Fruit fly (Drosophila melanogaster) whole organism, embryonic: Measurements from ENCODE around the gene CG43131.
A peak's percentile ranks its signal among the peaks of the same experiment; 100 is the strongest.

Experiments used
- ATbp ChIP-seq: fragments of 200-800 bp; sonication (Bioruptor generic); optimal IDR thresholded peaks from 2 replicates; lab custom pipeline; 2017; ENCODE audit warnings: missing biosample characterization, mild to moderate bottlenecking, missing genetic modification characterization, missing genetic modification reagents
- B-H1 ChIP-seq: fragments of 200-800 bp; sonication (Bioruptor generic); IDR thresholded peaks from 3 replicates; pipeline ENCODE4 v1.3.6; 2022; ENCODE audit warnings: missing biosample characterization, missing genetic modification characterization
- CG10565 ChIP-seq: fragments of 200-800 bp; sonication (Bioruptor generic); optimal IDR thresholded peaks from 3 replicates; lab custom pipeline; 2016; ENCODE audit warnings: missing biosample characterization, mild to moderate bottlenecking, missing genetic modification characterization
- CG11085 ChIP-seq: fragments of 200-800 bp; sonication (Bioruptor generic); IDR thresholded peaks from 2 replicates; pipeline ENCODE4 v1.3.6; 2022; ENCODE audit warnings: missing biosample characterization, missing genetic modification characterization
- CG11398 ChIP-seq: fragments of 200-800 bp; sonication (Bioruptor generic); optimal IDR thresholded peaks from 2 replicates; lab custom pipeline; 2016; ENCODE audit warnings: missing biosample characterization, missing genetic modification characterization
- CG11456 ChIP-seq: fragments of 200-800 bp; sonication (Bioruptor generic); IDR thresholded peaks from 3 replicates; pipeline ENCODE4 v1.3.6; 2022; ENCODE audit warnings: missing biosample characterization, missing genetic modification characterization
- CG11696 ChIP-seq: fragments of 200-800 bp; sonication (Bioruptor generic); IDR thresholded peaks from 2 replicates; pipeline ENCODE4 v1.3.6; 2022; ENCODE audit warnings: missing biosample characterization, missing genetic modification characterization
- CG12744 ChIP-seq: fragments of 200-800 bp; sonication (Bioruptor generic); optimal IDR thresholded peaks from 2 replicates; lab custom pipeline; 2016; ENCODE audit warnings: missing biosample characterization, missing genetic modification characterization
- CG14860 ChIP-seq: fragments of 200-800 bp; sonication (Bioruptor generic); IDR thresholded peaks from 3 replicates; pipeline ENCODE4 v1.3.6; 2022; ENCODE audit warnings: missing biosample characterization, missing genetic modification characterization; ENCODE audit not compliant: partially characterized antibody
- CG14965 ChIP-seq: fragments of 200-800 bp; sonication (Bioruptor generic); optimal IDR thresholded peaks from 2 replicates; lab custom pipeline; 2016; ENCODE audit warnings: missing biosample characterization, missing genetic modification characterization, borderline replicate concordance
- CG1529 ChIP-seq: fragments of 200-800 bp; sonication (Bioruptor generic); optimal IDR thresholded peaks from 3 replicates; lab custom pipeline; 2018; ENCODE audit warnings: missing biosample characterization, missing genetic modification characterization
- CG1602 ChIP-seq: fragments of 200-800 bp; sonication (Bioruptor generic); optimal IDR thresholded peaks from 3 replicates; lab custom pipeline; 2016; ENCODE audit warnings: missing biosample characterization, missing genetic modification characterization
- CG16779 ChIP-seq: fragments of 200-800 bp; sonication (Bioruptor generic); IDR thresholded peaks from 2 replicates; pipeline ENCODE4 v1.3.6; 2022; ENCODE audit warnings: missing biosample characterization, missing genetic modification characterization
- CG2116 ChIP-seq: fragments of 200-800 bp; sonication (Bioruptor generic); optimal IDR thresholded peaks from 3 replicates; lab custom pipeline; 2018; ENCODE audit warnings: missing biosample characterization, mild to moderate bottlenecking, missing genetic modification characterization
- CG31365 ChIP-seq: fragments of 200-800 bp; sonication (Bioruptor generic); optimal IDR thresholded peaks from 2 replicates; lab custom pipeline; 2018; ENCODE audit warnings: missing biosample characterization, mild to moderate bottlenecking, missing genetic modification characterization
- CG34376 ChIP-seq: fragments of 200-800 bp; sonication (Bioruptor generic); optimal IDR thresholded peaks from 2 replicates; lab custom pipeline; 2018; ENCODE audit warnings: missing biosample characterization, mild to moderate bottlenecking, missing genetic modification characterization
- CG7357 ChIP-seq: fragments of 200-800 bp; sonication (Bioruptor generic); IDR thresholded peaks from 3 replicates; pipeline ENCODE4 v1.3.6; 2022; ENCODE audit warnings: missing biosample characterization, missing genetic modification characterization
- CG7786 ChIP-seq: fragments of 200-800 bp; sonication (Bioruptor generic); optimal IDR thresholded peaks from 2 replicates; lab custom pipeline; 2016; ENCODE audit warnings: missing biosample characterization, missing genetic modification characterization
- CG8765 ChIP-seq: fragments of 200-800 bp; sonication (Bioruptor generic); IDR thresholded peaks from 2 replicates; pipeline ENCODE4 v1.3.6; 2022; ENCODE audit warnings: missing biosample characterization, missing genetic modification characterization
- CG8924 ChIP-seq: fragments of 200-800 bp; optimal IDR thresholded peaks from 3 replicates; lab custom pipeline; 2019; ENCODE audit warnings: missing biosample characterization, mild to moderate bottlenecking, missing genetic modification characterization, moderate library complexity
- Deaf1 ChIP-seq: fragments of 200-800 bp; optimal IDR thresholded peaks from 3 replicates; lab custom pipeline; 2019; ENCODE audit warnings: missing biosample characterization, mild to moderate bottlenecking, missing genetic modification characterization, moderate library complexity
- Dll ChIP-seq: fragments of 200-800 bp; sonication (Bioruptor generic); IDR thresholded peaks from 4 replicates; pipeline ENCODE4 v1.3.6; 2022; ENCODE audit warnings: missing biosample characterization, missing genetic modification characterization; ENCODE audit not compliant: partially characterized antibody
- Dp ChIP-seq: fragments of 200-800 bp; sonication (Bioruptor generic); optimal IDR thresholded peaks from 2 replicates; lab custom pipeline; 2018; ENCODE audit warnings: missing biosample characterization, mild to moderate bottlenecking, missing genetic modification characterization, moderate library complexity
- Dref ChIP-seq: fragments of 200-800 bp; sonication (Bioruptor generic); IDR thresholded peaks from 2 replicates; pipeline ENCODE4 v1.3.6; 2022; ENCODE audit warnings: missing biosample characterization, missing genetic modification characterization
- Gsc ChIP-seq: fragments of 200-800 bp; sonication (Bioruptor generic); IDR thresholded peaks from 2 replicates; pipeline ENCODE4 v1.3.6; 2022; ENCODE audit warnings: missing biosample characterization, missing genetic modification characterization
- HLH54F ChIP-seq: fragments of 200-800 bp; sonication (Bioruptor generic); optimal IDR thresholded peaks from 3 replicates; lab custom pipeline; 2016; ENCODE audit warnings: missing biosample characterization, missing genetic modification characterization
- Lhr ChIP-seq: fragments of 200-800 bp; sonication (Bioruptor generic); optimal IDR thresholded peaks from 3 replicates; lab custom pipeline; 2017; ENCODE audit warnings: mild to moderate bottlenecking, missing biosample characterization, missing genetic modification reagents, missing genetic modification characterization
- Mad ChIP-seq: fragments of 200-800 bp; sonication (Bioruptor generic); optimal IDR thresholded peaks from 2 replicates; lab custom pipeline; 2016; ENCODE audit warnings: missing biosample characterization, missing genetic modification characterization
- Meics ChIP-seq: fragments of 200-800 bp; sonication (Bioruptor generic); optimal IDR thresholded peaks from 2 replicates; lab custom pipeline; 2017; ENCODE audit warnings: missing biosample characterization, mild to moderate bottlenecking, missing genetic modification characterization
- Neu2 ChIP-seq: fragments of 200-800 bp; sonication (Bioruptor generic); optimal IDR thresholded peaks from 3 replicates; lab custom pipeline; 2016; ENCODE audit warnings: missing biosample characterization, missing genetic modification characterization, borderline replicate concordance
- Oaz ChIP-seq: fragments of 200-800 bp; sonication (Bioruptor generic); IDR thresholded peaks from 2 replicates; pipeline ENCODE4 v1.3.6; 2022; ENCODE audit warnings: missing biosample characterization, missing genetic modification characterization
- Opbp ChIP-seq: fragments of 200-800 bp; sonication (Bioruptor generic); IDR thresholded peaks from 3 replicates; pipeline ENCODE4 v1.3.6; 2022; ENCODE audit warnings: missing biosample characterization, missing genetic modification characterization; ENCODE audit not compliant: partially characterized antibody
- ab ChIP-seq: fragments of 200-800 bp; sonication (Bioruptor generic); optimal IDR thresholded peaks from 2 replicates; lab custom pipeline; 2016; ENCODE audit warnings: missing biosample characterization, missing genetic modification characterization
- al ChIP-seq: fragments of 200-800 bp; sonication (Bioruptor generic); IDR thresholded peaks from 2 replicates; pipeline ENCODE4 v1.3.6; 2022; ENCODE audit warnings: missing biosample characterization, missing genetic modification characterization
- bab2 ChIP-seq: fragments of 200-800 bp; sonication (Bioruptor generic); optimal IDR thresholded peaks from 2 replicates; lab custom pipeline; 2016; ENCODE audit warnings: missing biosample characterization, missing genetic modification characterization
- chn ChIP-seq: fragments of 200-800 bp; sonication (Bioruptor generic); optimal IDR thresholded peaks from 2 replicates; lab custom pipeline; 2016; ENCODE audit warnings: missing biosample characterization, missing genetic modification characterization
- dimm ChIP-seq: fragments of 200-800 bp; sonication (Bioruptor generic); IDR thresholded peaks from 2 replicates; pipeline ENCODE4 v1.3.6; 2022; ENCODE audit warnings: missing biosample characterization, missing genetic modification characterization
- fd3F ChIP-seq: fragments of 200-800 bp; sonication (Bioruptor generic); optimal IDR thresholded peaks from 2 replicates; lab custom pipeline; 2018; ENCODE audit warnings: missing biosample characterization, mild to moderate bottlenecking, missing genetic modification characterization, moderate library complexity
- gsb-n ChIP-seq: fragments of 200-800 bp; sonication (Bioruptor generic); optimal IDR thresholded peaks from 3 replicates; lab custom pipeline; 2018; ENCODE audit warnings: missing biosample characterization, mild to moderate bottlenecking, missing genetic modification characterization
- jumu ChIP-seq: fragments of 200-800 bp; sonication (Bioruptor generic); optimal IDR thresholded peaks from 3 replicates; lab custom pipeline; 2016; ENCODE audit warnings: missing biosample characterization, missing genetic modification characterization
- lmd ChIP-seq: fragments of 200-800 bp; sonication (Bioruptor generic); IDR thresholded peaks from 2 replicates; pipeline ENCODE4 v1.3.6; 2022; ENCODE audit warnings: missing biosample characterization, missing genetic modification characterization
- lola ChIP-seq, 3 experiments: fragments of >200 bp in 2 of 3; fragments of 200-800 bp in 1 of 3; sonication (Bioruptor generic) in 1 of 3; optimal IDR thresholded peaks; 2 replicates each; lab custom pipeline; 2017 to 2019; ENCODE audit warnings: missing biosample characterization in 3 of 3, missing genetic modification characterization in 3 of 3, mild to moderate bottlenecking in 1 of 3, moderate library complexity in 1 of 3
- mam ChIP-seq: fragments of 200-800 bp; sonication (Bioruptor generic); optimal IDR thresholded peaks from 3 replicates; lab custom pipeline; 2016; ENCODE audit warnings: missing biosample characterization, missing genetic modification characterization
- nmo ChIP-seq: fragments of 200-800 bp; sonication (Bioruptor generic); optimal IDR thresholded peaks from 2 replicates; lab custom pipeline; 2018; ENCODE audit warnings: missing biosample characterization, mild to moderate bottlenecking, missing genetic modification characterization, moderate library complexity
- odd ChIP-seq: fragments of 200-800 bp; sonication (Bioruptor generic); optimal IDR thresholded peaks from 2 replicates; lab custom pipeline; 2017; ENCODE audit warnings: missing biosample characterization, mild to moderate bottlenecking, missing genetic modification characterization
- sna ChIP-seq: fragments of 200-800 bp; sonication (Bioruptor generic); IDR thresholded peaks from 2 replicates; pipeline ENCODE4 v1.3.6; 2022; ENCODE audit warnings: missing biosample characterization, missing genetic modification characterization; ENCODE audit not compliant: partially characterized antibody
- tll ChIP-seq, 2 experiments: fragments of 200-800 bp in 1 of 2; fragments of >200 bp in 1 of 2; sonication (Bioruptor generic) in 1 of 2; optimal IDR thresholded peaks; 2 replicates each; lab custom pipeline; 2017 to 2019; ENCODE audit warnings: missing biosample characterization in 2 of 2, missing genetic modification characterization in 2 of 2, mild to moderate bottlenecking in 1 of 2, moderate library complexity in 1 of 2
- unc-4 ChIP-seq: fragments of 200-800 bp; sonication (Bioruptor generic); IDR thresholded peaks from 2 replicates; pipeline ENCODE4 v1.3.6; 2022; ENCODE audit warnings: missing biosample characterization, missing genetic modification characterization; ENCODE audit not compliant: partially characterized antibody
- wdn ChIP-seq: fragments of 200-800 bp; sonication (Bioruptor generic); IDR thresholded peaks from 2 replicates; pipeline ENCODE4 v1.3.6; 2022; ENCODE audit warnings: missing biosample characterization, missing genetic modification characterization
- wor ChIP-seq: fragments of 200-800 bp; sonication (Bioruptor generic); IDR thresholded peaks from 2 replicates; pipeline ENCODE4 v1.3.6; 2022; ENCODE audit warnings: missing biosample characterization, missing genetic modification characterization

CG43131 gene

DNA sequence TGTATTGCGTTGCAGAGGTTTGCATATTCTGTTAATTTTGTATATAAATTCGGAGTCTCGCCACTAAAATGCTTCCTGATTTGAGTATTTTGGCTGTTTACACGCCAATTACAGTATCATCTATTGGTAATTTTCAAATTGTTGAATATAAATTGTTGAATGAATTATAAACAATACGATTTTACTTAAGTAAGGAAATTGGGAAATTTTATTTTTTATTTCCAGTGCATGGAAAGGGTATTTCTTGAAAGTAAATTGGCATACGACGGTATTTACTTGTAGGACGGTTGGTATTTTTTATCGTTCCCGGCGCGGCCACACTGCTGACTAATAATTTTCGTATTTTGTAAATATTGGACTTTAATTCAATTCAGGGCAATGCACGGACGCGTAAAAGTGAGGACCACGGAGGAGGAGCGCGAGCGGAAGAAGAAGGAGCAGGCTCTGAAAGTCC lies 18.8 kb upstream of the CG43131 start, which contains the start of gene RabGGTa (continued):
- TF ChIP-seq Oaz (GFP tag; lab: Robert Waterston, UW) = peak; percentile 44
- no peak for TF ChIP-seq CG11696 (GFP tag; lab: Robert Waterston, UW)
- TF ChIP-seq CG16779 = no peak
- TF ChIP-seq tll (GFP tag; optimal IDR thresholded peaks at IDR 0.05; lab: Kevin White, UChicago) = no peak
- TF ChIP-seq HLH54F (GFP tag; lab: Kevin White, UChicago) = peak; percentile 72
- peak; percentile 67 for TF ChIP-seq Lhr (GFP tag; lab: Kevin White, UChicago)
- TF ChIP-seq CG11456 = peak; percentile 77; the same call in 2 of the 3 replicates
- no peak for TF ChIP-seq Dll (GFP tag; lab: Robert Waterston, UW)
- TF ChIP-seq CG14860 (GFP tag; lab: Robert Waterston, UW) = no peak
- TF ChIP-seq wdn (GFP tag; lab: Robert Waterston, UW) = 0 out of 2 replicates have a peak, but pooled peaks have one; percentile 12
- no peak for TF ChIP-seq Gsc (GFP tag; lab: Robert Waterston, UW)
- TF ChIP-seq ATbp (GFP tag; lab: Kevin White, UChicago) = no peak
- peak; percentile 46 for TF ChIP-seq B-H1 (GFP tag; lab: Robert Waterston, UW)
- peak; percentile 61 for TF ChIP-seq CG11085
- TF ChIP-seq CG31365 (tag; lab: Kevin White, UChicago) = no peak
- TF ChIP-seq Dref (GFP tag; lab: Robert Waterston, UW) = no peak
- TF ChIP-seq unc-4 (GFP tag; lab: Robert Waterston, UW) = no peak
- TF ChIP-seq sna = no peak
- TF ChIP-seq Dp (GFP tag; lab: Kevin White, UChicago) = no peak
- TF ChIP-seq fd3F (GFP tag; lab: Kevin White, UChicago) = peak; percentile 48
- peak; percentile 53 for TF ChIP-seq CG12744 (GFP tag; lab: Kevin White, UChicago)
- peak; percentile 42; the same call in 1 of the 2 replicates for TF ChIP-seq al (GFP tag; lab: Robert Waterston, UW)
- no peak for TF ChIP-seq CG14965 (GFP tag; lab: Kevin White, UChicago)
- TF ChIP-seq Opbp (GFP tag; lab: Robert Waterston, UW) = no peak
- no peak for TF ChIP-seq CG10565
- TF ChIP-seq nmo (GFP tag; lab: Kevin White, UChicago) = peak; percentile 77
- peak; percentile 73 for TF ChIP-seq lmd (GFP tag; lab: Robert Waterston, UW)
- peak; percentile 74 for TF ChIP-seq Meics (GFP tag; lab: Kevin White, UChicago)
- TF ChIP-seq CG1602 (GFP tag; lab: Kevin White, UChicago) = peak; percentile 50
- TF ChIP-seq CG34376 (GFP tag; lab: Kevin White, UChicago) = peak; percentile 35
- peak; percentile 34 for TF ChIP-seq odd (GFP tag; lab: Kevin White, UChicago)
- TF ChIP-seq CG1529 (GFP tag; lab: Kevin White, UChicago) = peak; percentile 34
- no peak for TF ChIP-seq Mad
- TF ChIP-seq wor (GFP tag; lab: Robert Waterston, UW) = peak; percentile 52
- TF ChIP-seq CG11398 = peak; percentile 21
- TF ChIP-seq Deaf1 (tag; lab: Kevin White, UChicago) = no peak
- TF ChIP-seq CG2116 = no peak
- peak in 1 of 3 experiments; percentile 60 for TF ChIP-seq lola (GFP tag; optimal IDR thresholded peaks at IDR 0.05; lab: Kevin White, UChicago)
- peak; percentile 76 for TF ChIP-seq bab2
- peak; percentile 70 for TF ChIP-seq mam (GFP tag; lab: Kevin White, UChicago)
- peak; percentile 50 for TF ChIP-seq jumu (GFP tag; lab: Kevin White, UChicago)
- peak; percentile 77 for TF ChIP-seq CG8924 (tag; lab: Kevin White, UChicago)
- no peak for TF ChIP-seq Neu2 (GFP tag; lab: Kevin White, UChicago)
- no peak for TF ChIP-seq dimm (GFP tag; lab: Robert Waterston, UW)
- TF ChIP-seq CG7786 (GFP tag; lab: Kevin White, UChicago) = peak; percentile 56
- no peak for TF ChIP-seq CG8765 (GFP tag; lab: Robert Waterston, UW)
- 0 out of 3 replicates have a peak, but pooled peaks have one; percentile 46 for TF ChIP-seq CG7357 (GFP tag; lab: Robert Waterston, UW)
- peak; percentile 49 for TF ChIP-seq chn (GFP tag; lab: Kevin White, UChicago)
- no peak for TF ChIP-seq ab (GFP tag; lab: Kevin White, UChicago)
- TF ChIP-seq gsb-n (tag; lab: Kevin White, UChicago) = peak; percentile 66
